Worm (Caenorhabditis elegans): Measurements from ENCODE around the gene ppk-2.

The ppk-2 gene

ce11 chrIII:2133928-2134327 is 31.8 kb downstream of the ppk-2 start:
- TF ChIP-seq nhr-47 (tag; optimal IDR thresholded peaks at IDR 0.05) (no peak), irx-1 (tag; optimal IDR thresholded peaks at IDR 0.05) (no peak), snu-23 (GFP tag; optimal IDR thresholded peaks at IDR 0.05) (no peak), efl-3 (GFP tag; optimal IDR thresholded peaks at IDR 0.05) (no peak), mep-1 (tag; optimal IDR thresholded peaks at IDR 0.05) (no peak), egl-27 (tag; optimal IDR thresholded peaks at IDR 0.05) (no peak), nhr-11 (tag; optimal IDR thresholded peaks at IDR 0.05) (no peak), elt-3 (tag; optimal IDR thresholded peaks at IDR 0.05) (no peak), ama-1 (optimal IDR thresholded peaks at IDR 0.05) (no peak), egl-13 (tag; optimal IDR thresholded peaks at IDR 0.05) (no peak), mef-2 (tag; optimal IDR thresholded peaks at IDR 0.05) (no peak), nhr-90 (tag; optimal IDR thresholded peaks at IDR 0.05; ENCODE audit: poor library complexity) (no peak), rnt-1 (tag; optimal IDR thresholded peaks at IDR 0.05) (no peak), nhr-71 (tag; optimal IDR thresholded peaks at IDR 0.05) (no peak), ztf-11 (tag; optimal IDR thresholded peaks at IDR 0.05) (no peak), nhr-12 (tag; optimal IDR thresholded peaks at IDR 0.05) (no peak), ets-5 (GFP tag; IDR thresholded peaks at IDR 0.05) (no peak), ztf-4 (tag; optimal IDR thresholded peaks at IDR 0.05) (no peak), snpc-4 (tag; optimal IDR thresholded peaks at IDR 0.05) (no peak), ceh-88 (GFP tag; IDR thresholded peaks at IDR 0.05) (no peak)

- TF ChIP-seq nhr-11 (tag; optimal IDR thresholded peaks at IDR 0.05) (no peak), egl-27 (tag; optimal IDR thresholded peaks at IDR 0.05) (no peak), nhr-77 (tag; optimal IDR thresholded peaks at IDR 0.05) (no peak), ceh-8 (GFP tag; optimal IDR thresholded peaks at IDR 0.05) (no peak), elt-3 (tag; optimal IDR thresholded peaks at IDR 0.05) (no peak)
Measured at ce11 chrIII:2137490-2137889, 35.4 kb downstream of the ppk-2 start.

- no peak for TF ChIP-seq pqm-1 (tag; optimal IDR thresholded peaks at IDR 0.05)
- TF ChIP-seq lsy-2 (tag; optimal IDR thresholded peaks at IDR 0.05) = peak; percentile 1 to 43
- no peak for TF ChIP-seq nhr-47 (tag; optimal IDR thresholded peaks at IDR 0.05)
Measured at ce11 chrIII:2150555-2150954, 48.5 kb downstream of the ppk-2 start.

DNA sequence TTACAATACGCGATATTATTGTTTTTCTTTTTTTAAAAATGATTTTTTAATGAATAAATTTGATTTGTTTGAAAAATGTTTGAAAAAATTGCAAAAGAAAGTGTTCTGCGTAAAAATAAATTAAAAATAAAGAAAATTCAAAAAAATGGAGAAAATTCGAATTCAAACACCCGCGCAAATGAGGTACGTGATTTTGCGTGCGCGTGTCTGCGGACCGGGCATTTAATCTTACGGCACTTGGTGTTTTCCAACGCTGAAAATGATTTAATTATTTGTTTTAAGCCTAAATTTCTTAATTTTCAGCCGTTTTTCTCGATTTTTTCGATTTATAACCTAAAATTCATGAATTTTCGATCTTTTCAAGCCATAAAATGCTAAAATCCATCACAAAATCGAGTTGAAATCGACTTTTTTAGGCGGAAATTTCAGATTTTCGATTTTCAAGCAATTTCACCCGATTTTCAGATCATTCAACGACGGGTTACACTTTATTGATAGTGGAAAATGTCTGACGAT is 49.4 kb downstream of the ppk-2 start, which contains the start of gene gcn-1:
TSS of gene gcn-1 (plus strand) at position 466 of the 516 bp plus-strand sequence.
- TF ChIP-seq dpl-1 (GFP tag; optimal IDR thresholded peaks at IDR 0.05) = peak; percentile 97 to 99 (median 98)
- TF ChIP-seq F16B12.6 (tag; optimal IDR thresholded peaks at IDR 0.05) = peak; percentile 99
- TF ChIP-seq nhr-11 (tag; optimal IDR thresholded peaks at IDR 0.05) = peak; percentile 41
- TF ChIP-seq pag-3 (tag; optimal IDR thresholded peaks at IDR 0.05; ENCODE audit: borderline replicate concordance, insufficient read depth) = no peak
- TF ChIP-seq zip-4 (GFP tag; optimal IDR thresholded peaks at IDR 0.05) = no peak
- TF ChIP-seq unc-62 (GFP tag; optimal IDR thresholded peaks at IDR 0.05) = no peak
- peak; percentile 5 for TF ChIP-seq snpc-4 (tag; optimal IDR thresholded peaks at IDR 0.05)
- no peak for TF ChIP-seq ets-5 (GFP tag; IDR thresholded peaks at IDR 0.05)
- no peak for TF ChIP-seq Y116A8C.19 (tag; optimal IDR thresholded peaks at IDR 0.05; ENCODE audit: borderline replicate concordance)
- peak; percentile 64 for TF ChIP-seq isw-1 (GFP tag; IDR thresholded peaks at IDR 0.05)
- TF ChIP-seq irx-1 (tag; optimal IDR thresholded peaks at IDR 0.05) = peak; percentile 71
- no peak for TF ChIP-seq unc-98 (GFP tag; IDR thresholded peaks at IDR 0.05)
- TF ChIP-seq ztf-11 (tag; optimal IDR thresholded peaks at IDR 0.05) = peak in 1 of 2 experiments; percentile 12
- TF ChIP-seq nhr-76 (tag; optimal IDR thresholded peaks at IDR 0.05) = no peak
- TF ChIP-seq grh-1 (GFP tag; IDR thresholded peaks at IDR 0.05) = no peak
- TF ChIP-seq tbx-2 (tag; optimal IDR thresholded peaks at IDR 0.05) = peak; percentile 96
- TF ChIP-seq nhr-28 (tag; optimal IDR thresholded peaks at IDR 0.05) = no peak
- no peak for TF ChIP-seq nhr-84 (tag; optimal IDR thresholded peaks at IDR 0.05)
- TF ChIP-seq snu-23 (GFP tag; optimal IDR thresholded peaks at IDR 0.05) = peak; percentile 88
- no peak for TF ChIP-seq ceh-90 (tag; optimal IDR thresholded peaks at IDR 0.05)
- no peak for TF ChIP-seq tlp-1 (tag; optimal IDR thresholded peaks at IDR 0.05)
- no peak for TF ChIP-seq nhr-77 (tag; optimal IDR thresholded peaks at IDR 0.05)
- TF ChIP-seq lsy-2 (tag; optimal IDR thresholded peaks at IDR 0.05) = peak; percentile 84 to 90
- TF ChIP-seq fkh-4 (tag; optimal IDR thresholded peaks at IDR 0.05; ENCODE audit: borderline replicate concordance) = no peak
- peak; percentile 79 for TF ChIP-seq mep-1 (tag; optimal IDR thresholded peaks at IDR 0.05)
- no peak for TF ChIP-seq rnt-1 (tag; optimal IDR thresholded peaks at IDR 0.05)
- TF ChIP-seq mef-2 (tag; optimal IDR thresholded peaks at IDR 0.05) = no peak
- no peak for TF ChIP-seq hlh-4 (tag; optimal IDR thresholded peaks at IDR 0.05)
- TF ChIP-seq aly-2 (tag; optimal IDR thresholded peaks at IDR 0.05) = peak; percentile 87
- TF ChIP-seq nhr-47 (tag; optimal IDR thresholded peaks at IDR 0.05) = no peak
- TF ChIP-seq aha-1 (tag; optimal IDR thresholded peaks at IDR 0.05) = no peak
- TF ChIP-seq elt-3 (tag; optimal IDR thresholded peaks at IDR 0.05) = peak in 2 of 6 experiments; percentile 21 to 40
- TF ChIP-seq C34B4.2 (tag; optimal IDR thresholded peaks at IDR 0.05) = no peak
- TF ChIP-seq mab-9 (GFP tag; IDR thresholded peaks at IDR 0.05) = peak; percentile 97

All from whole organism, L1 larva.